Worm (Caenorhabditis elegans) whole organism, L3 larva: ENCODE results near the gene ttbk-4.

ENCODE experiments used
- R02D3.7 ChIP-seq: fragments of 150-350 bp; optimal IDR thresholded peaks from 2 replicates; lab custom pipeline; 2014; ENCODE audit warnings: missing biosample characterization, missing genetic modification characterization
- ceh-16 ChIP-seq: sonication (generic microtip); optimal IDR thresholded peaks from 2 replicates; lab custom pipeline; 2017; ENCODE audit warnings: missing biosample characterization, missing genetic modification characterization
- ceh-9 ChIP-seq: sonication (generic microtip); optimal IDR thresholded peaks from 2 replicates; lab custom pipeline; 2018; ENCODE audit warnings: missing biosample characterization, missing genetic modification characterization
- egl-27 ChIP-seq: sonication (generic microtip); optimal IDR thresholded peaks from 4 replicates; lab custom pipeline; 2017; ENCODE audit warnings: missing biosample characterization, missing genetic modification reagents, missing genetic modification characterization
- egl-5 ChIP-seq: fragments of 150-350 bp; optimal IDR thresholded peaks from 2 replicates; lab custom pipeline; 2017; ENCODE audit warnings: missing biosample characterization, missing genetic modification reagents, missing genetic modification characterization, inconsistent platforms
- elt-1 ChIP-seq: fragments of 150-350 bp; optimal IDR thresholded peaks from 2 replicates; lab custom pipeline; 2014; ENCODE audit warnings: missing biosample characterization, missing genetic modification characterization
- elt-2 ChIP-seq: sonication (generic microtip); optimal IDR thresholded peaks from 2 replicates; lab custom pipeline; 2016; ENCODE audit warnings: missing genetic modification reagents, mild to moderate bottlenecking, missing genetic modification characterization, missing compliant biosample characterization
- elt-3 ChIP-seq, 3 experiments: fragments of 150-350 bp in 1 of 3; sonication (generic microtip) in 2 of 3; optimal IDR thresholded peaks; 2 replicates in 2 of 3; 4 replicates in 1 of 3; lab custom pipeline; 2014 to 2017; ENCODE audit warnings: missing biosample characterization in 3 of 3, missing genetic modification characterization in 3 of 3
- eor-1 ChIP-seq, 2 experiments: fragments of 150-350 bp; optimal IDR thresholded peaks; 2 replicates each; lab custom pipeline; 2014 to 2018; ENCODE audit warnings: missing biosample characterization in 2 of 2, missing genetic modification characterization in 2 of 2
- fkh-10 ChIP-seq: sonication (generic microtip); optimal IDR thresholded peaks from 2 replicates; lab custom pipeline; 2017; ENCODE audit warnings: missing biosample characterization, missing genetic modification reagents, missing genetic modification characterization
- fkh-2 ChIP-seq: fragments of 150-350 bp; optimal IDR thresholded peaks from 2 replicates; lab custom pipeline; 2014; ENCODE audit warnings: missing biosample characterization, missing genetic modification reagents, missing genetic modification characterization
- fos-1 ChIP-seq: fragments of 150-350 bp; optimal IDR thresholded peaks from 2 replicates; lab custom pipeline; 2014; ENCODE audit warnings: missing biosample characterization, missing genetic modification characterization
- hmg-11 ChIP-seq: sonication (generic microtip); optimal IDR thresholded peaks from 2 replicates; lab custom pipeline; 2016; ENCODE audit warnings: missing genetic modification characterization, missing compliant biosample characterization
- jun-1 ChIP-seq: fragments of 150-350 bp; optimal IDR thresholded peaks from 2 replicates; lab custom pipeline; 2014; ENCODE audit warnings: missing biosample characterization, missing genetic modification reagents, missing genetic modification characterization
- lin-15B ChIP-seq: fragments of 150-350 bp; optimal IDR thresholded peaks from 2 replicates; lab custom pipeline; 2014; ENCODE audit warnings: missing biosample characterization, missing genetic modification characterization
- lin-39 ChIP-seq: fragments of 150-350 bp; optimal IDR thresholded peaks from 2 replicates; lab custom pipeline; 2018; ENCODE audit warnings: missing biosample characterization, missing genetic modification reagents, missing genetic modification characterization
- lsy-12 ChIP-seq: sonication (generic microtip); optimal IDR thresholded peaks from 2 replicates; lab custom pipeline; 2016; ENCODE audit warnings: mild to moderate bottlenecking, missing genetic modification characterization, missing compliant biosample characterization
- mdl-1 ChIP-seq: fragments of 150-350 bp; optimal IDR thresholded peaks from 2 replicates; lab custom pipeline; 2014; ENCODE audit warnings: missing biosample characterization, missing genetic modification characterization
- nfya-1 ChIP-seq: sonication (generic microtip); optimal IDR thresholded peaks from 2 replicates; lab custom pipeline; 2017; ENCODE audit warnings: missing genetic modification characterization, mild to moderate bottlenecking, missing compliant biosample characterization, antibody characterized with exemption, moderate library complexity; ENCODE audit not compliant: insufficient read depth
- nhr-23 ChIP-seq: fragments of 150-350 bp; optimal IDR thresholded peaks from 2 replicates; lab custom pipeline; 2014; ENCODE audit warnings: missing biosample characterization, missing genetic modification reagents, missing genetic modification characterization
- nhr-25 ChIP-seq: sonication (generic microtip); optimal IDR thresholded peaks from 2 replicates; lab custom pipeline; 2017; ENCODE audit warnings: missing biosample characterization, missing genetic modification characterization
- nhr-28 ChIP-seq: fragments of 150-350 bp; optimal IDR thresholded peaks from 2 replicates; lab custom pipeline; 2014; ENCODE audit warnings: missing biosample characterization, missing genetic modification characterization
- nhr-43 ChIP-seq: sonication (generic microtip); optimal IDR thresholded peaks from 2 replicates; lab custom pipeline; 2016; ENCODE audit warnings: mild to moderate bottlenecking, missing genetic modification characterization, missing compliant biosample characterization; ENCODE audit not compliant: poor library complexity, severe bottlenecking
- nhr-67 ChIP-seq: fragments of 150-350 bp; optimal IDR thresholded peaks from 2 replicates; lab custom pipeline; 2014; ENCODE audit warnings: missing biosample characterization, missing genetic modification characterization
- nhr-76 ChIP-seq: fragments of 150-350 bp; sonication (generic microtip); optimal IDR thresholded peaks from 5 replicates; lab custom pipeline; 2014; ENCODE audit warnings: missing biosample characterization, missing genetic modification characterization
- nhr-77 ChIP-seq: fragments of 150-350 bp; optimal IDR thresholded peaks from 2 replicates; lab custom pipeline; 2014; ENCODE audit warnings: missing biosample characterization, missing genetic modification characterization
- pha-4 ChIP-seq: fragments of 150-350 bp; optimal IDR thresholded peaks from 2 replicates; lab custom pipeline; 2014; ENCODE audit warnings: missing biosample characterization, missing genetic modification reagents, missing genetic modification characterization
- pqm-1 ChIP-seq: fragments of 150-350 bp; optimal IDR thresholded peaks from 2 replicates; lab custom pipeline; 2017; ENCODE audit warnings: missing biosample characterization, missing genetic modification characterization, inconsistent platforms
- skn-1 ChIP-seq: fragments of 150-350 bp; optimal IDR thresholded peaks from 2 replicates; lab custom pipeline; 2014; ENCODE audit warnings: missing biosample characterization, missing genetic modification characterization
- snpc-4 ChIP-seq: fragments of 150-350 bp; optimal IDR thresholded peaks from 2 replicates; lab custom pipeline; 2014; ENCODE audit warnings: missing biosample characterization, missing genetic modification characterization
- tbx-2 ChIP-seq: sonication (generic microtip); optimal IDR thresholded peaks from 2 replicates; lab custom pipeline; 2016; ENCODE audit warnings: mild to moderate bottlenecking, missing genetic modification characterization, missing compliant biosample characterization
- unc-39 ChIP-seq: sonication (generic microtip); optimal IDR thresholded peaks from 4 replicates; lab custom pipeline; 2017; ENCODE audit warnings: missing biosample characterization, missing genetic modification characterization
- zag-1 ChIP-seq: fragments of 150-350 bp; optimal IDR thresholded peaks from 2 replicates; lab custom pipeline; 2014; ENCODE audit warnings: missing biosample characterization, missing genetic modification characterization
- ztf-11 ChIP-seq: fragments of 150-350 bp; optimal IDR thresholded peaks from 2 replicates; lab custom pipeline; 2014; ENCODE audit warnings: missing biosample characterization, missing genetic modification characterization

Gene ttbk-4

ce11 chrIV:10085401-10086187, 10.7 kb upstream of the ttbk-4 start, which contains the start of the genes col-2 and ndc-80:
Gene col-2, minus strand, starts transcription at chrIV:10085451.
Gene ndc-80, plus strand, starts transcription at chrIV:10086137.
- TF ChIP-seq nfya-1 (tag; lab: Kevin White, UChicago) (peak; percentile 84), nhr-43 (peak; percentile 74), elt-2 (tag; lab: Kevin White, UChicago) (no peak), fos-1 (no peak), skn-1 (tag; lab: Kevin White, UChicago) (peak; percentile 4), fkh-10 (GFP tag; lab: Kevin White, UChicago) (peak; percentile 23), pqm-1 (tag; lab: Kevin White, UChicago) (peak; percentile 17), jun-1 (tag; lab: Kevin White, UChicago) (peak; percentile 10), nhr-23 (tag; lab: Kevin White, UChicago) (peak; percentile 54), tbx-2 (tag; lab: Kevin White, UChicago) (no peak), nhr-25 (peak; percentile 70), R02D3.7 (tag; lab: Kevin White, UChicago) (peak; percentile 71), lin-39 (tag; lab: Kevin White, UChicago) (peak; percentile 70), fkh-2 (tag; lab: Kevin White, UChicago) (no peak), lin-15B (tag; lab: Kevin White, UChicago) (peak; percentile 93), ztf-11 (tag; lab: Kevin White, UChicago) (no peak), snpc-4 (tag; lab: Kevin White, UChicago) (peak; percentile 36)

- TF ChIP-seq nfya-1 (tag; lab: Kevin White, UChicago) (no peak), elt-3 (tag; optimal IDR thresholded peaks at IDR 0.05; lab: Kevin White, UChicago) (no peak), pha-4 (tag; lab: Kevin White, UChicago) (no peak), lsy-12 (no peak), elt-1 (tag; lab: Kevin White, UChicago) (no peak), R02D3.7 (tag; lab: Kevin White, UChicago) (no peak), eor-1 (tag; optimal IDR thresholded peaks at IDR 0.05; lab: Kevin White, UChicago) (no peak), mdl-1 (tag; lab: Kevin White, UChicago) (no peak), nhr-76 (tag; lab: Kevin White, UChicago) (no peak), elt-2 (tag; lab: Kevin White, UChicago) (no peak), nhr-77 (tag; lab: Kevin White, UChicago) (no peak), snpc-4 (tag; lab: Kevin White, UChicago) (no peak), nhr-28 (tag; lab: Kevin White, UChicago) (no peak), hmg-11 (tag; lab: Kevin White, UChicago) (no peak), ceh-9 (tag; lab: Kevin White, UChicago) (no peak), unc-39 (tag; lab: Kevin White, UChicago) (no peak), egl-5 (no peak), egl-27 (tag; lab: Kevin White, UChicago) (no peak)
- TF ChIP-seq, all 47 proteins: peak for 0
Observed at ce11 chrIV:10084323-10084959, 9.5 kb upstream of the ttbk-4 start, which contains the start of gene W01B6.8. Gene W01B6.8, minus strand, starts transcription at chrIV:10084373.

- TF ChIP-seq nhr-67 (tag; lab: Kevin White, UChicago) = no peak
- TF ChIP-seq hmg-11 (tag; lab: Kevin White, UChicago) = no peak
- TF ChIP-seq pha-4 (tag; lab: Kevin White, UChicago) = no peak
- TF ChIP-seq lin-15B (tag; lab: Kevin White, UChicago) = no peak
- TF ChIP-seq fkh-10 (GFP tag; lab: Kevin White, UChicago) = no peak
- no peak for TF ChIP-seq zag-1 (tag; lab: Kevin White, UChicago)
- TF ChIP-seq ceh-16 = no peak
Observed at ce11 chrIV:10080816-10081215, 5.9 kb upstream of the ttbk-4 start, which contains the start of gene W01B6.6. Gene W01B6.6, plus strand, starts transcription at chrIV:10081116.
